Worm (Caenorhabditis elegans) whole organism, L1 larva: ENCODE measurements around the gene F28H6.8.

Experiments used
- ceh-63 ChIP-seq: fragments of 200-800 bp; sonication (Bioruptor generic); optimal IDR thresholded peaks from 2 replicates; lab custom pipeline; 2018; ENCODE audit warnings: mild to moderate bottlenecking, missing genetic modification characterization, missing compliant biosample characterization
- ces-1 ChIP-seq: fragments of 150-350 bp; optimal IDR thresholded peaks from 2 replicates; lab custom pipeline; 2014; ENCODE audit warnings: missing biosample characterization, missing genetic modification reagents, missing genetic modification characterization
- elt-3 ChIP-seq, 6 experiments: fragments of 150-350 bp in 1 of 6; sonication (generic microtip); optimal IDR thresholded peaks; 2 replicates each; lab custom pipeline; 2017 to 2018; ENCODE audit warnings: missing biosample characterization in 6 of 6, missing genetic modification characterization in 6 of 6, inconsistent platforms in 1 of 6
- lin-13 ChIP-seq: fragments of 150-350 bp; optimal IDR thresholded peaks from 2 replicates; lab custom pipeline; 2014; ENCODE audit warnings: missing biosample characterization, missing genetic modification reagents, missing genetic modification characterization
- mdl-1 ChIP-seq, 2 experiments: fragments of 150-350 bp; optimal IDR thresholded peaks; 2 replicates each; lab custom pipeline; 2014 to 2017; ENCODE audit warnings: missing biosample characterization in 2 of 2, missing genetic modification characterization in 2 of 2, inconsistent platforms in 1 of 2
- nhr-11 ChIP-seq: fragments of 150-350 bp; optimal IDR thresholded peaks from 2 replicates; lab custom pipeline; 2014; ENCODE audit warnings: missing biosample characterization, missing genetic modification characterization
- nhr-237 ChIP-seq: fragments of 150-350 bp; optimal IDR thresholded peaks from 2 replicates; lab custom pipeline; 2014; ENCODE audit warnings: missing biosample characterization, missing genetic modification characterization
- rnt-1 ChIP-seq: sonication (generic microtip); optimal IDR thresholded peaks from 2 replicates; lab custom pipeline; 2016; ENCODE audit warnings: mild to moderate bottlenecking, missing genetic modification characterization, moderate library complexity, missing compliant biosample characterization
- skn-1 ChIP-seq: fragments of 150-350 bp; optimal IDR thresholded peaks from 2 replicates; lab custom pipeline; 2014; ENCODE audit warnings: missing biosample characterization, missing genetic modification characterization
- tbx-2 ChIP-seq: sonication (generic microtip); optimal IDR thresholded peaks from 2 replicates; lab custom pipeline; 2016; ENCODE audit warnings: missing genetic modification characterization, missing compliant biosample characterization
- unc-62 ChIP-seq: fragments of 150-350 bp; optimal IDR thresholded peaks from 2 replicates; lab custom pipeline; 2014; ENCODE audit warnings: missing biosample characterization, missing genetic modification reagents, missing genetic modification characterization

DNA sequence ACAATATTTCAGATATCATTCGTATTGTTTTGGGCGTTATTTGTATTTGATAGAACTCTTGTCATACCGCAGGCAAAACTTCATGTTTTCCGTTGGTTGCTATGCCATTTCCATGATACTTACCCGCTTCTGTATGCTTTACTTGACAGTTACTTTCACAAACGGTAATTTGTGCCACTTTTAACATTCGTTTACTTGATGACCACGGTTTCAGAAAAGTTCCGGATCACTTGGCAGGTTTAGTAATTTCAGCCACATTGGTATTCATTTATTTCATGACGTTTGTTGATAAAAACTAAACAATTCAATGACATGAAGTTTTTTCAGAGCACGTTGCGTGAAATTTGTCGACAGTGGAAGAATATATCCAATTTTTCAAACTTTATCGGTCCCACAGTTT lies 45.3 kb upstream of the F28H6.8 start:
- no peak for TF ChIP-seq rnt-1 (tag; lab: Kevin White, UChicago)
- no peak for TF ChIP-seq skn-1 (tag; lab: Kevin White, UChicago)
- no peak for TF ChIP-seq unc-62 (GFP tag; lab: Kevin White, UChicago)
- TF ChIP-seq tbx-2 (tag; lab: Kevin White, UChicago): no peak
- no peak for TF ChIP-seq lin-13 (GFP tag; lab: Kevin White, UChicago)
- TF ChIP-seq elt-3 (tag; optimal IDR thresholded peaks at IDR 0.05; lab: Kevin White, UChicago): no peak
- no peak for TF ChIP-seq nhr-237 (tag; lab: Kevin White, UChicago)
- no peak for TF ChIP-seq nhr-11 (tag; lab: Kevin White, UChicago)
- no peak for TF ChIP-seq mdl-1 (tag; optimal IDR thresholded peaks at IDR 0.05; lab: Kevin White, UChicago)
- no peak for TF ChIP-seq ceh-63 (GFP tag; lab: Kevin White, UChicago)
- no peak for TF ChIP-seq ces-1
